Worm (Caenorhabditis elegans) whole organism, late embryonic: ENCODE measurements around the gene pyr-1.
A peak's percentile ranks its signal among the peaks of the same experiment; 100 is the strongest.

Experiments
- C08G9.2 ChIP-seq: sonication (generic microtip); optimal IDR thresholded peaks from 2 replicates; lab custom pipeline; 2016; ENCODE audit warnings: mild to moderate bottlenecking, missing genetic modification characterization, moderate library complexity, missing compliant biosample characterization
- F13H6.1 ChIP-seq: sonication (generic microtip); optimal IDR thresholded peaks from 2 replicates; lab custom pipeline; 2016; ENCODE audit warnings: missing genetic modification characterization, missing compliant biosample characterization
- K09A11.1 ChIP-seq: sonication (generic microtip); optimal IDR thresholded peaks from 2 replicates; lab custom pipeline; 2017; ENCODE audit warnings: antibody characterized with exemption, mild to moderate bottlenecking, missing genetic modification characterization, missing compliant biosample characterization; ENCODE audit not compliant: insufficient read depth
- T23F11.4 ChIP-seq: fragments of 200-800 bp; sonication (Bioruptor generic); optimal IDR thresholded peaks from 2 replicates; lab custom pipeline; 2018; ENCODE audit warnings: mild to moderate bottlenecking, missing genetic modification characterization, missing compliant biosample characterization
- ceh-14 ChIP-seq: sonication (generic microtip); optimal IDR thresholded peaks from 2 replicates; lab custom pipeline; 2016; ENCODE audit warnings: missing genotype, missing genetic modification characterization, missing compliant biosample characterization
- ceh-19 ChIP-seq: fragments of 200-800 bp; sonication (Bioruptor generic); optimal IDR thresholded peaks from 2 replicates; lab custom pipeline; 2018; ENCODE audit warnings: mild to moderate bottlenecking, missing genetic modification characterization, missing compliant biosample characterization
- ceh-2 ChIP-seq: sonication (generic microtip); optimal IDR thresholded peaks from 2 replicates; lab custom pipeline; 2016; ENCODE audit warnings: missing genotype, missing genetic modification characterization, missing compliant biosample characterization
- ceh-31 ChIP-seq: sonication (generic microtip); optimal IDR thresholded peaks from 2 replicates; lab custom pipeline; 2016; ENCODE audit warnings: missing genetic modification characterization, missing compliant biosample characterization
- ceh-48 ChIP-seq: sonication (generic microtip); optimal IDR thresholded peaks from 2 replicates; lab custom pipeline; 2016; ENCODE audit warnings: missing genetic modification characterization, inconsistent platforms, missing compliant biosample characterization
- ceh-9 ChIP-seq: sonication (generic microtip); optimal IDR thresholded peaks from 2 replicates; lab custom pipeline; 2016; ENCODE audit warnings: mild to moderate bottlenecking, missing genetic modification characterization, inconsistent platforms, missing compliant biosample characterization
- elt-2 ChIP-seq: sonication (generic microtip); optimal IDR thresholded peaks from 2 replicates; lab custom pipeline; 2016; ENCODE audit warnings: missing genetic modification reagents, missing genetic modification characterization, missing compliant biosample characterization
- elt-4 ChIP-seq: sonication (generic microtip); optimal IDR thresholded peaks from 2 replicates; lab custom pipeline; 2016; ENCODE audit warnings: missing genetic modification characterization, missing compliant biosample characterization
- eyg-1 ChIP-seq: sonication (generic microtip); optimal IDR thresholded peaks from 2 replicates; lab custom pipeline; 2016; ENCODE audit warnings: missing genotype, missing genetic modification characterization, missing compliant biosample characterization
- fax-1 ChIP-seq: sonication (generic microtip); optimal IDR thresholded peaks from 2 replicates; lab custom pipeline; 2016; ENCODE audit warnings: missing genotype, missing genetic modification characterization, missing compliant biosample characterization
- fkh-10 ChIP-seq: fragments of 150-350 bp; optimal IDR thresholded peaks from 2 replicates; lab custom pipeline; 2014; ENCODE audit warnings: missing biosample characterization, missing genetic modification reagents, missing genetic modification characterization
- gmeb-2 ChIP-seq: sonication (generic microtip); optimal IDR thresholded peaks from 2 replicates; lab custom pipeline; 2016; ENCODE audit warnings: missing genetic modification characterization, inconsistent platforms, missing compliant biosample characterization
- hlh-15 ChIP-seq: sonication (generic microtip); optimal IDR thresholded peaks from 2 replicates; lab custom pipeline; 2016; ENCODE audit warnings: missing genetic modification characterization, missing compliant biosample characterization
- hlh-30 ChIP-seq: sonication (generic microtip); optimal IDR thresholded peaks from 2 replicates; lab custom pipeline; 2017; ENCODE audit warnings: antibody characterized with exemption, missing genetic modification characterization, missing compliant biosample characterization; ENCODE audit not compliant: insufficient read depth
- hlh-6 ChIP-seq: sonication (generic microtip); optimal IDR thresholded peaks from 2 replicates; lab custom pipeline; 2016; ENCODE audit warnings: missing genotype, missing genetic modification characterization, missing compliant biosample characterization
- hlh-8 ChIP-seq: sonication (generic microtip); optimal IDR thresholded peaks from 2 replicates; lab custom pipeline; 2016; ENCODE audit warnings: missing genotype, missing genetic modification characterization, missing compliant biosample characterization
- lim-6 ChIP-seq: sonication (generic microtip); optimal IDR thresholded peaks from 2 replicates; lab custom pipeline; 2016; ENCODE audit warnings: missing genetic modification characterization, missing compliant biosample characterization
- madf-2 ChIP-seq: sonication (generic microtip); optimal IDR thresholded peaks from 2 replicates; lab custom pipeline; 2017; ENCODE audit warnings: missing genetic modification characterization, missing compliant biosample characterization
- mec-3 ChIP-seq: sonication (generic microtip); optimal IDR thresholded peaks from 2 replicates; lab custom pipeline; 2016; ENCODE audit warnings: borderline replicate concordance, missing genetic modification characterization, missing compliant biosample characterization
- nfya-1 ChIP-seq: sonication (generic microtip); optimal IDR thresholded peaks from 2 replicates; lab custom pipeline; 2017; ENCODE audit warnings: missing genetic modification characterization, mild to moderate bottlenecking, missing compliant biosample characterization, antibody characterized with exemption, moderate library complexity
- nhr-11 ChIP-seq: fragments of 150-350 bp; optimal IDR thresholded peaks from 2 replicates; lab custom pipeline; 2014; ENCODE audit warnings: missing biosample characterization, missing genetic modification characterization
- nhr-232 ChIP-seq: sonication (generic microtip); optimal IDR thresholded peaks from 2 replicates; lab custom pipeline; 2016; ENCODE audit warnings: missing genetic modification characterization, missing compliant biosample characterization
- odd-2 ChIP-seq: sonication (generic microtip); optimal IDR thresholded peaks from 2 replicates; lab custom pipeline; 2017; ENCODE audit warnings: antibody characterized with exemption, mild to moderate bottlenecking, missing genetic modification characterization, missing compliant biosample characterization
- pat-9 ChIP-seq: fragments of 200-800 bp; sonication (Bioruptor generic); optimal IDR thresholded peaks from 2 replicates; lab custom pipeline; 2018; ENCODE audit warnings: mild to moderate bottlenecking, missing genetic modification characterization, moderate library complexity, missing compliant biosample characterization
- pha-2 ChIP-seq: sonication (generic microtip); optimal IDR thresholded peaks from 2 replicates; lab custom pipeline; 2017; ENCODE audit warnings: mild to moderate bottlenecking, missing genetic modification characterization, missing compliant biosample characterization
- pqm-1 ChIP-seq: sonication (generic microtip); optimal IDR thresholded peaks from 2 replicates; lab custom pipeline; 2016; ENCODE audit warnings: missing genetic modification characterization, missing compliant biosample characterization
- sdc-2 ChIP-seq: sonication (generic microtip); optimal IDR thresholded peaks from 2 replicates; lab custom pipeline; 2016; ENCODE audit warnings: missing genotype, missing genetic modification characterization, missing compliant biosample characterization
- tbx-7 ChIP-seq: sonication (generic microtip); optimal IDR thresholded peaks from 2 replicates; lab custom pipeline; 2016; ENCODE audit warnings: missing genotype, missing genetic modification characterization, missing compliant biosample characterization
- ttx-3 ChIP-seq: sonication (generic microtip); optimal IDR thresholded peaks from 2 replicates; lab custom pipeline; 2016; ENCODE audit warnings: missing genetic modification reagents, missing genetic modification characterization, missing compliant biosample characterization
- unc-3 ChIP-seq, 2 experiments: fragments of 200-800 bp in 1 of 2; sonication (Bioruptor generic) in 1 of 2; sonication (generic microtip) in 1 of 2; conservative IDR thresholded peaks in 1 of 2; optimal IDR thresholded peaks in 1 of 2; 2 replicates each; pipeline versions ENCODE4 v1.3.6 to Lab custom; 2016 to 2022; ENCODE audit warnings: missing compliant biosample characterization in 2 of 2, missing genetic modification characterization in 2 of 2, missing genetic modification reagents in 1 of 2
- unc-42 ChIP-seq: sonication (generic microtip); optimal IDR thresholded peaks from 2 replicates; lab custom pipeline; 2016; ENCODE audit warnings: missing genotype, missing genetic modification characterization, missing compliant biosample characterization
- unc-55 ChIP-seq: sonication (generic microtip); optimal IDR thresholded peaks from 2 replicates; lab custom pipeline; 2017; ENCODE audit warnings: missing biosample characterization, missing genetic modification reagents, missing genetic modification characterization
- unc-86 ChIP-seq: sonication (generic microtip); optimal IDR thresholded peaks from 2 replicates; lab custom pipeline; 2016; ENCODE audit warnings: missing genetic modification characterization, missing compliant biosample characterization
- ztf-16 ChIP-seq: sonication (generic microtip); optimal IDR thresholded peaks from 2 replicates; lab custom pipeline; 2017; ENCODE audit warnings: missing genetic modification characterization, missing compliant biosample characterization

pyr-1 gene

ce11 chrII:8661539-8661938 lies 10.6 kb downstream of the pyr-1 start, which contains the start of the genes piga-1 and eif-2Bepsilon:
TSS of gene piga-1 (minus strand) at chrII:8661712.
TSS of gene eif-2Bepsilon (plus strand) at chrII:8661869.
- TF ChIP-seq tbx-7 (tag; lab: Kevin White, UChicago): no peak
- no peak for TF ChIP-seq ceh-2 (tag; lab: Kevin White, UChicago)
- TF ChIP-seq hlh-15 (tag; lab: Kevin White, UChicago): no peak
- TF ChIP-seq unc-42 (tag; lab: Kevin White, UChicago): peak; percentile 0
- TF ChIP-seq elt-2 (tag; lab: Kevin White, UChicago): no peak
- no peak for TF ChIP-seq unc-55 (GFP tag; lab: Kevin White, UChicago)
- peak; percentile 40 for TF ChIP-seq ceh-48
- TF ChIP-seq F13H6.1 (tag; lab: Kevin White, UChicago): no peak
- TF ChIP-seq mec-3: no peak
- no peak for TF ChIP-seq hlh-30 (tag; lab: Kevin White, UChicago)
- no peak for TF ChIP-seq C08G9.2
- no peak for TF ChIP-seq T23F11.4 (GFP tag; lab: Kevin White, UChicago)
- TF ChIP-seq ceh-31 (tag; lab: Kevin White, UChicago): no peak
- no peak for TF ChIP-seq lim-6
- no peak for TF ChIP-seq hlh-6 (tag; lab: Kevin White, UChicago)

DNA sequence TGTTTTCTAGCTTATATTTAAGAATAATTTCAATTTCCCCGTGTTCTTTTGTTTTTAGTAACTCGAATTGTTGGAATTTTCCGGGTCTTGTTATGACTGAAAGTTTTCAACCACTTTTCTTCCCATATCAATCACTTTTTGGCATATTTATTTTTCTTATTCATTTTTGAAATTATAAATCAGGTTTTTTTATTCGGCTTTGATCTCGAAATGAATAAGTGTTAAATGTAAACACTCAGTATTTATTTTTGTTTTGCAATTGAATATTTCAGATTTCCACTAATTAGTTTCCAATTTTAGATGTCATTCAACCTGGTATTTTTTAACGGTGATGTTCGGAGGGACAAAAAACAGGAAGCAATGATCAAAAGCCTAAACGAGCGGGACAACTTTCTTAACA lies 13.6 kb downstream of the pyr-1 start, which contains the start of gene etc-1:
etc-1 (plus strand) TSS at position 301 of the 400 bp plus-strand sequence.
- no peak for TF ChIP-seq gmeb-2 (tag; lab: Kevin White, UChicago)
- TF ChIP-seq K09A11.1 (tag; lab: Kevin White, UChicago): no peak
- TF ChIP-seq sdc-2: no peak
- TF ChIP-seq odd-2: no peak
- TF ChIP-seq mec-3: no peak
- TF ChIP-seq elt-4 (tag; lab: Kevin White, UChicago): no peak
- TF ChIP-seq unc-86 (tag; lab: Kevin White, UChicago): no peak
- TF ChIP-seq eyg-1 (tag; lab: Kevin White, UChicago): no peak

- no peak for TF ChIP-seq ceh-19 (GFP tag; lab: Kevin White, UChicago)
- TF ChIP-seq pha-2 (tag; lab: Kevin White, UChicago): no peak
- no peak for TF ChIP-seq pqm-1
- no peak for TF ChIP-seq madf-2
- no peak for TF ChIP-seq fkh-10 (GFP tag; lab: Kevin White, UChicago)
- no peak for TF ChIP-seq nfya-1 (tag; lab: Kevin White, UChicago)
- no peak for TF ChIP-seq ceh-14 (tag; lab: Kevin White, UChicago)
- TF ChIP-seq nhr-232: no peak
Observed at ce11 chrII:8668871-8669270, 18.0 kb downstream of the pyr-1 start.

DNA sequence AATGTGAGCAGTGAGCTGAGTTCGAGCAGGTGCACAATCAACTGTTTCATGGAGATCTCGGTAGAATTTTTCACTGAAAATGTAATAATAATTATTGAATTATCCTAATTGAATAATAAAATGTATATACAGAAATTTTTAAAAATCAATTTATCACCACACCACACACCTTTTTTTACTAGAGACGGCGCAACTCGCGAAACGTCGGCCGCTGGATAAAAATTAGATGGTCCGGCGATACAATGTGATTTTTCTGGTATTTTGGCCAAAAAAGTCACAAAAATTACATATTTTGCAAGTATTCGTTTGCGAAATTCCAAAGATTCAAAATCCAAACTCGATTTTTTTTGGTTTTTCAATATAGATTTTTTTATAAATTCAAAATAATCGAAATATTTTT lies 19.9 kb downstream of the pyr-1 start:
- TF ChIP-seq hlh-8 (tag; lab: Kevin White, UChicago) (no peak), unc-3 (GFP tag; conservative IDR thresholded peaks at IDR 0.05; lab: Robert Waterston, UW) (no peak), unc-3 (tag; optimal IDR thresholded peaks at IDR 0.05; lab: Kevin White, UChicago) (no peak), C08G9.2 (no peak), ztf-16 (tag; lab: Kevin White, UChicago) (no peak), tbx-7 (tag; lab: Kevin White, UChicago) (no peak), ceh-9 (tag; lab: Kevin White, UChicago) (no peak)
- TF ChIP-seq, all 69 proteins: peak for 0

DNA sequence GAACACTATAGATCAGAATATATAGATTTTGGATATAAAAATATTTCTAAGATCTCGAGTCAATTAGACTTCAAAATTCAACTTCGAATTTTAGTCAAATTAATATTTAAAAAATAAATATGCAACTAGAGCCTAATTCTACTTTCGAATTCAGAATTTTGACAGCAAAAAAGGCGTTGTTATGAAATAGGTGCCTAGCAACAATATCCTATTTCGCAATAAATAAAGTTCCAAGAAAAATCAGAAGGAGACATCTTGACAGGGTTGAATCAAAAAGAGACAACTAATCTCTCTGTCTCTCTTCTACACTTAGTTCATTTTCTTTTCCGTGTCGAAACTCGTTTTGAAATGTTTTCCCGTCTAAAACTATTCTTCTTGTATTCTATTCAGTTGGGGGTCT lies 24.5 kb downstream of the pyr-1 start:
- TF ChIP-seq ttx-3 (tag; lab: Kevin White, UChicago) (no peak), ceh-19 (GFP tag; lab: Kevin White, UChicago) (no peak), unc-42 (tag; lab: Kevin White, UChicago) (no peak), nhr-11 (tag; lab: Kevin White, UChicago) (no peak), ceh-48 (no peak), hlh-8 (tag; lab: Kevin White, UChicago) (no peak), fkh-10 (GFP tag; lab: Kevin White, UChicago) (no peak), ztf-16 (tag; lab: Kevin White, UChicago) (no peak), fax-1 (tag; lab: Kevin White, UChicago) (no peak), pat-9 (tag; lab: Kevin White, UChicago) (no peak)
